Worm (Caenorhabditis elegans) whole organism, early embryonic: ENCODE data around the gene W04E12.2.

Experiments used
- B0310.2 ChIP-seq: sonication (generic microtip); optimal IDR thresholded peaks from 2 replicates; lab custom pipeline; 2016; ENCODE audit warnings: mild to moderate bottlenecking, missing genetic modification characterization, missing compliant biosample characterization
- F13C5.2 ChIP-seq: sonication (generic microtip); optimal IDR thresholded peaks from 2 replicates; lab custom pipeline; 2017; ENCODE audit warnings: mild to moderate bottlenecking, missing genetic modification characterization, inconsistent platforms, missing compliant biosample characterization
- aly-1 ChIP-seq: sonication (generic microtip); optimal IDR thresholded peaks from 2 replicates; lab custom pipeline; 2016; ENCODE audit warnings: missing genetic modification characterization, missing compliant biosample characterization
- ama-1 ChIP-seq: fragments of 150-350 bp; optimal IDR thresholded peaks from 2 replicates; lab custom pipeline; 2014
- ceh-13 ChIP-seq: fragments of 200-800 bp; sonication (Bioruptor generic); optimal IDR thresholded peaks from 2 replicates; lab custom pipeline; 2018; ENCODE audit warnings: mild to moderate bottlenecking, missing genetic modification characterization, missing compliant biosample characterization
- ceh-36 ChIP-seq: sonication (generic microtip); optimal IDR thresholded peaks from 2 replicates; lab custom pipeline; 2016; ENCODE audit warnings: missing genetic modification characterization, inconsistent platforms, missing compliant biosample characterization
- ets-7 ChIP-seq: sonication (generic microtip); optimal IDR thresholded peaks from 2 replicates; lab custom pipeline; 2016; ENCODE audit warnings: missing genotype, missing genetic modification characterization, missing compliant biosample characterization
- flt-1 ChIP-seq: fragments of 200-800 bp; sonication (Bioruptor generic); IDR thresholded peaks from 2 replicates; pipeline ENCODE4 v1.3.6; 2022; ENCODE audit warnings: missing genetic modification characterization, missing compliant biosample characterization
- hmbx-1 ChIP-seq: sonication (generic microtip); optimal IDR thresholded peaks from 2 replicates; lab custom pipeline; 2016; ENCODE audit warnings: mild to moderate bottlenecking, missing genetic modification characterization, missing compliant biosample characterization
- hmg-4 ChIP-seq: fragments of 200-800 bp; sonication (Bioruptor generic); optimal IDR thresholded peaks from 2 replicates; lab custom pipeline; 2018; ENCODE audit warnings: mild to moderate bottlenecking, missing genetic modification characterization, missing compliant biosample characterization
- hnd-1 ChIP-seq: sonication (generic microtip); optimal IDR thresholded peaks from 2 replicates; lab custom pipeline; 2016; ENCODE audit warnings: missing genetic modification characterization, missing compliant biosample characterization
- pes-1 ChIP-seq: fragments of 200-800 bp; sonication (Bioruptor generic); IDR thresholded peaks from 2 replicates; pipeline ENCODE4 v1.3.6; 2022; ENCODE audit warnings: missing genetic modification reagents, missing genetic modification characterization, missing compliant biosample characterization
- scrt-1 ChIP-seq: fragments of 200-800 bp; sonication (Bioruptor generic); IDR thresholded peaks from 2 replicates; pipeline ENCODE4 v1.3.6; 2022; ENCODE audit warnings: missing genetic modification characterization, missing compliant biosample characterization
- sea-1 ChIP-seq: fragments of 200-800 bp; sonication (Bioruptor generic); conservative IDR thresholded peaks from 2 replicates; pipeline ENCODE4 v1.3.6; 2022; ENCODE audit warnings: missing genetic modification characterization, missing compliant biosample characterization
- tbx-11 ChIP-seq: fragments of 200-800 bp; sonication (Bioruptor generic); IDR thresholded peaks from 2 replicates; pipeline ENCODE4 v1.3.6; 2022; ENCODE audit warnings: missing genetic modification characterization, missing compliant biosample characterization
- tbx-37 ChIP-seq: fragments of 200-800 bp; sonication (Bioruptor generic); conservative IDR thresholded peaks from 2 replicates; pipeline ENCODE4 v1.3.6; 2022; ENCODE audit warnings: missing genetic modification reagents, missing genetic modification characterization, missing compliant biosample characterization
- tra-4 ChIP-seq: sonication (generic microtip); optimal IDR thresholded peaks from 2 replicates; lab custom pipeline; 2017; ENCODE audit warnings: missing genetic modification characterization, missing compliant biosample characterization

W04E12.2 gene

DNA sequence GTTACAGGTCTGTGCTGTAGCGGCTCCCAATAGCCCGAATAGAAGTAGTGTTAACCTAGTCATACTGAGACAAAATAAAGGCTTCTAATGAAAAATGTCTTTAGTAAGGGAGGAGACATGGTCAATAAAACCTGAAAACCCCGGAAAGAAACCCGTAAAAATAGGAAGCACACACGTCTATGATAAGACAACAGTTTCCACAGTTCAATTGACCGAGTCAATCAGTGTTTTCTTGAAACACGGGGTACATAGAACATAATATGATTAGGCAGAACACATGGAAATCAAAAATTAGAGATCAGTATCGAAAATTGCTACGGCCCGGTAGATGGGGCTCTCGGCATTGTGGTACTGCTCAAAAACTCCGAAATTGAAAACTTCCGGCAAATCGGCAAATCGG, 10.2 kb upstream of the W04E12.2 start, which contains the start of gene clec-49:
Gene clec-49 (minus strand): TSS at position 103 of the 400 bp plus-strand sequence.
- TF ChIP-seq ceh-13 (GFP tag; lab: Kevin White, UChicago): no peak
- no peak for TF ChIP-seq flt-1 (GFP tag; lab: Robert Waterston, UW)
- no peak for TF ChIP-seq tbx-37 (GFP tag; lab: Robert Waterston, UW)
- TF ChIP-seq ets-7: no peak
- no peak for TF ChIP-seq ama-1
- no peak for TF ChIP-seq tbx-11 (GFP tag; lab: Robert Waterston, UW)
- no peak for TF ChIP-seq F13C5.2 (tag; lab: Kevin White, UChicago)
- TF ChIP-seq pes-1 (GFP tag; lab: Robert Waterston, UW): no peak
- TF ChIP-seq tra-4 (tag; lab: Kevin White, UChicago): no peak
- TF ChIP-seq hmg-4 (GFP tag; lab: Kevin White, UChicago): no peak
- TF ChIP-seq hmbx-1: no peak
- TF ChIP-seq scrt-1 (GFP tag; lab: Robert Waterston, UW): no peak
- no peak for TF ChIP-seq B0310.2 (tag; lab: Kevin White, UChicago)
- TF ChIP-seq hnd-1 (tag; lab: Kevin White, UChicago): no peak
- TF ChIP-seq ceh-36: no peak
- TF ChIP-seq aly-1 (tag; lab: Kevin White, UChicago): no peak
- no peak for TF ChIP-seq sea-1 (GFP tag; lab: Robert Waterston, UW)

DNA sequence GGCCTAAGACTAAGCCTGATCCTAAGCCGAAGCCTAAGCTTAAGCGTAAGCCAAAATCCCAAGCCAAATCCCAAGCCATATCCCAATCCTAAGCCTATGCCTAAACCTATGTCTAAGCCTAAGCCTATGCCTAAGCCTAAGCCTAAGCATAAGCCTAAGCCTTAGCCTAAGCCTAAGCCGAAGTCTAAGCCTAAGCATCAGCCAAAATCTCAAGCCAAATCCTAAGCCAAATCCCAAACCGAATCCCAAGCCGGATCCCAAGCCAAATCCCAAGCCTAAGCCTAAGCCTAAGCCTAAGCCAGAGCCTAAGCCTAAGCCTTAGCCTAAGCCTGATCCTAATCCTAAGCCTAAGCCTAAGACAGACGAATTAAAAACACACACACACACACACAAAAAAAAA, 6.2 kb upstream of the W04E12.2 start:
- TF ChIP-seq ceh-36 (peak; percentile 81), scrt-1 (GFP tag; lab: Robert Waterston, UW) (no peak)

DNA sequence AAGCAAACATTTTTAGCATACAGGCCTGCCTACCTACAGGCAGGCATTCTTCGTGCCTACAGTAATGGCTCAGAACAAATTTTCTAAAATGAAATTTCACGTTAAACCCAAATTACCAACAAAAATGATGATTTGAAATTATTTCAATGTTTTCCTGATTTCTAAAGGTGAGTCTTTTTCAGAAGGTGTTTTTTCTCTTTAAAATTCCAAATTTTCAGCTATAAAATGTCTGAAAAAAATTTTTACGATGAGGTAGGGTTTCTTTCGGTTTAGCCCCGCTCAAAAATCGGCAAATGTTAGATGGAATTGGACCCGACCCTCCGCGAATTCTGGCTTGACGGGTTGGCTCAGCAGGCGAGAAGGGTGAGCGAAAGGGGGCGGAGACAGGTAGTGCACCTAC, 4.9 kb upstream of the W04E12.2 start, which contains the start of gene W04E12.5:
Gene W04E12.5 (plus strand): TSS at position 301 of the 400 bp plus-strand sequence.
- TF ChIP-seq tbx-37 (GFP tag; lab: Robert Waterston, UW) (no peak), tbx-11 (GFP tag; lab: Robert Waterston, UW) (no peak), ceh-13 (GFP tag; lab: Kevin White, UChicago) (no peak), scrt-1 (GFP tag; lab: Robert Waterston, UW) (no peak), hnd-1 (tag; lab: Kevin White, UChicago) (no peak), flt-1 (GFP tag; lab: Robert Waterston, UW) (no peak), hmbx-1 (no peak), aly-1 (tag; lab: Kevin White, UChicago) (no peak), ceh-36 (no peak), F13C5.2 (tag; lab: Kevin White, UChicago) (no peak), sea-1 (GFP tag; lab: Robert Waterston, UW) (no peak), B0310.2 (tag; lab: Kevin White, UChicago) (no peak), ets-7 (no peak), ama-1 (no peak), tra-4 (tag; lab: Kevin White, UChicago) (no peak), pes-1 (GFP tag; lab: Robert Waterston, UW) (no peak), hmg-4 (GFP tag; lab: Kevin White, UChicago) (no peak)

DNA sequence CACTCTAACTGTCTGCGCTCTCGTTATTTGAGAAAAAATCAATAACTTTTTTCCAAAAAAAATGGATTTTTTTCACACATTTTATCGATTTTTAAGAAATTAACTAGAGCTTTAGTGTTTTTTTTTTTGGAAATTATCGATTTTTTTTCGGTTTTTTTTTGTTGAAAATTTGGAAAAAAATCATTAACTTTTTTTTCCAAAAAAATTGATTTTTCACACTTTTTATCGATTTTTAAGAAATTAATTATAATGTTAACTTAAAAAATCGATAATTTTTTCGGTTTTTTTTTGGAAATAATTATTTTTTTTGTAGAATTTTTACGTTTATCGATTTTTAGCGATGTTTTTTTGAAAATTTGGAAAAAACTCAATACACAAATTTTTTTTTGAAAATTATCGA, 3.3 kb upstream of the W04E12.2 start:
- TF ChIP-seq tbx-37 (GFP tag; lab: Robert Waterston, UW) (no peak), hnd-1 (tag; lab: Kevin White, UChicago) (no peak), scrt-1 (GFP tag; lab: Robert Waterston, UW) (no peak), aly-1 (tag; lab: Kevin White, UChicago) (no peak), ceh-36 (no peak), tbx-11 (GFP tag; lab: Robert Waterston, UW) (no peak), ets-7 (no peak), hmg-4 (GFP tag; lab: Kevin White, UChicago) (no peak), hmbx-1 (no peak), F13C5.2 (tag; lab: Kevin White, UChicago) (no peak), flt-1 (GFP tag; lab: Robert Waterston, UW) (no peak), pes-1 (GFP tag; lab: Robert Waterston, UW) (no peak)

DNA sequence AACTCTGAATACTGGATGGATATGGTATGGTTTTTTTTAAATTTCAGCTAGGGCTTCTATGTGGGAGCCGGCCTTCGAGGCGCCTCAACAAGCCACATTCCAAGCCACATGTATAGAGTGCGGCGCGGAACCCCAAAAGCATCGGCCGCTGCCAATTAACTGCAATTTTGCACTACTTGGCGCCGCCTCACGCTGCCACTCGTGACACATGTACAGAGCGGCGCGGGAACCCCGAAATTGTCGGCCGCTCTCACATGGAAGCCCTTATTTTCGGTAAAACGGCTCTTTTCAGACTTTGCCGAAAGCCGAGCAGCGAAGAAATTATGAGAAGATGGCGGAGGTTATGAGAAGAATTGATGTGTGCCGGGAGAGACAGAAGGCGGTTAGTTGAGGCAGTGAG, 2.9 kb upstream of the W04E12.2 start:
- TF ChIP-seq tbx-11 (GFP tag; lab: Robert Waterston, UW): no peak
- TF ChIP-seq sea-1 (GFP tag; lab: Robert Waterston, UW): 0 out of 2 replicates have a peak, but pooled peaks have one; percentile 32

DNA sequence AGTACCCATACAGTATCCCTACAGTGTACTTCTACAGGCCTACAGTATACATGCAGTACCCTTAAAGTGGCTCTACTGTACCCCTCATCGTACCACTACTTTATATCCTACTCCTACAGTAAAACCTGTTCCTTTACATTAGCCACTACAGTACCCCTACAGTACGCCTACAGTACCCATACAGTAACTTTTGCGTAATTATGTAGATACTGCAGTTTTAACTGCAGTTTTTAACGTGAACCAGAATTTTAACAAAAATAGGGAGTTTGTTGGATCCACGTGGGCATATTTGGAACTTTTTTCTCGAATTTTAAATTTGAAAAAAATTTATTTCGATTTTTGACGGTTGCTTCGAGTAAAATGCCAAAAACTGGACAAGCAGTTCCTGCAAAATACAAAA, 2.4 kb upstream of the W04E12.2 start, which contains the start of gene W04E12.4:
Gene W04E12.4 (plus strand): TSS at position 301 of the 400 bp plus-strand sequence.
- TF ChIP-seq ceh-36: no peak
- TF ChIP-seq ama-1: no peak
- no peak for TF ChIP-seq scrt-1 (GFP tag; lab: Robert Waterston, UW)
- no peak for TF ChIP-seq tra-4 (tag; lab: Kevin White, UChicago)
- no peak for TF ChIP-seq B0310.2 (tag; lab: Kevin White, UChicago)
- TF ChIP-seq F13C5.2 (tag; lab: Kevin White, UChicago): no peak
- no peak for TF ChIP-seq sea-1 (GFP tag; lab: Robert Waterston, UW)

DNA sequence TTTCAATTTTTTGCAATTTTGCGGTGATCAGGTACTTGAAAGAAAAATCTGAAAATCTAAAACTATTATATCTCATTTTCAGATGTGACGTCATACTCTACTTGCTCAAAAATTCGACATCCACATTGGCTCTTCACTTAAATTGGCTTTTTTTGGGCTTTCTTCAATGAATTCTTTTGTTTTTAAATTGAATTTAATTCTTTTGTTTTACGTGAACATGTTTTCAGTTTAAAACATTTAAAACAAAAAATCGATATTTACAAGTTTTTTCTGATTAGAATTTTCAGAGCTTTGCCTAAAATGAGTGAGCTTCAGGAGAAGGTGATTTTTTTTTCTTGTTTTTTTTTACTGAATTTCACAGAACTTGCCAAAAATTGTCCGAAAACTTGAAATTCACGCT, 717 bp upstream of the W04E12.2 start, which contains the start of gene W04E12.3:
Gene W04E12.3 (plus strand): TSS at position 301 of the 400 bp plus-strand sequence.
- TF ChIP-seq sea-1 (GFP tag; lab: Robert Waterston, UW) (no peak), ceh-13 (GFP tag; lab: Kevin White, UChicago) (no peak), ceh-36 (no peak), F13C5.2 (tag; lab: Kevin White, UChicago) (no peak), hmg-4 (GFP tag; lab: Kevin White, UChicago) (no peak), pes-1 (GFP tag; lab: Robert Waterston, UW) (no peak), aly-1 (tag; lab: Kevin White, UChicago) (no peak), tbx-37 (GFP tag; lab: Robert Waterston, UW) (no peak), tbx-11 (GFP tag; lab: Robert Waterston, UW) (no peak), hnd-1 (tag; lab: Kevin White, UChicago) (no peak), ama-1 (no peak), ets-7 (no peak), scrt-1 (GFP tag; lab: Robert Waterston, UW) (no peak), tra-4 (tag; lab: Kevin White, UChicago) (no peak)
